Fruit fly (Drosophila melanogaster): ENCODE measurements around the gene CG10561.
A peak's percentile ranks its signal among the peaks of the same experiment; 100 is the strongest.

The CG10561 gene

DNA sequence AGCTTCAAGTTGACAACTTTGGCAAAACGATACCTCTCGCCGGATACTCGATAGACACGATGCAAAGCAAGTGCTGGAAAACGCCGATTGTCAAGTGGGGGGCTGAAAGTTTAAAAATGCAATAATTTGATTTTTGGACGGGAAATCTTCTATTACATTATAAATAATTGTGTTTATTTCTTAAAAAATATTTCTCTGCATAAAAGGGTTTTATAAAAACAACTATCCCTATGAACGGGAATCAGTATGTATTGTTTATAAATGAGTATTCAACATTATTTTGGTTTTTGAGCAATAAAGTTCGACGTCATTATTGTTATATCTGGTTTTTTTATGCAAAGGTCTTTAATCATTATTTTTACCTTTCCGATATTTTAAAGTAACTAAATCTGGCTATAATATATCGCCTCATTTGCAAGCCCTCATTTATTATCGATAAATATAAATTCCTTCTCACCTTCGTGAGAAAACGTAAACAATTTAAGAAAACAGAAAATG, 17.8 kb downstream of the CG10561 start, which contains the start of the genes AsnRS and DCTN6-p27 (continued):
- no peak for TF ChIP-seq CkIIα-i1 (GFP tag; IDR thresholded peaks at IDR 0.05)
- TF ChIP-seq CG2199 (GFP tag; IDR thresholded peaks at IDR 0.05) = peak; percentile 60; the same call in 1 of the 3 replicates
- peak; percentile 21 for TF ChIP-seq fu2 (GFP tag; optimal IDR thresholded peaks at IDR 0.05)
- TF ChIP-seq CG6683 (GFP tag; optimal IDR thresholded peaks at IDR 0.05) = peak; percentile 4
- peak; percentile 25; the same call in 1 of the 3 replicates for TF ChIP-seq jigr1 (GFP tag; IDR thresholded peaks at IDR 0.05)
- TF ChIP-seq HLH4C (GFP tag; IDR thresholded peaks at IDR 0.05; ENCODE audit: partially characterized antibody) = peak; percentile 78
- TF ChIP-seq Meics (GFP tag; optimal IDR thresholded peaks at IDR 0.05) = peak; percentile 65
- no peak for TF ChIP-seq HmgD (GFP tag; optimal IDR thresholded peaks at IDR 0.05)
- TF ChIP-seq Bgb (GFP tag; IDR thresholded peaks at IDR 0.05; ENCODE audit: partially characterized antibody) = peak; percentile 39
- no peak for TF ChIP-seq CG9876 (GFP tag; optimal IDR thresholded peaks at IDR 0.05)
- no peak for TF ChIP-seq D (optimal IDR thresholded peaks at IDR 0.05)
- TF ChIP-seq D (GFP tag; optimal IDR thresholded peaks at IDR 0.05) = peak; percentile 48
- no peak for TF ChIP-seq gcm (GFP tag; optimal IDR thresholded peaks at IDR 0.05)
- TF ChIP-seq Sry-δ (GFP tag; optimal IDR thresholded peaks at IDR 0.05) = peak; percentile 70
- TF ChIP-seq sob (GFP tag; IDR thresholded peaks at IDR 0.05) = peak; percentile 78
- TF ChIP-seq Ptx1 (GFP tag; IDR thresholded peaks at IDR 0.05) = peak; percentile 66
- TF ChIP-seq fd96Cb (tag; optimal IDR thresholded peaks at IDR 0.05) = peak; percentile 19
- TF ChIP-seq sqz (GFP tag; optimal IDR thresholded peaks at IDR 0.05) = no peak
- TF ChIP-seq CG15514 (GFP tag; optimal IDR thresholded peaks at IDR 0.05) = peak; percentile 72
- TF ChIP-seq hkb (optimal IDR thresholded peaks at IDR 0.05) = no peak
- TF ChIP-seq hkb (GFP tag; IDR thresholded peaks at IDR 0.05) = peak; percentile 55
- no peak for TF ChIP-seq CG7372 (GFP tag; IDR thresholded peaks at IDR 0.05)
- no peak for TF ChIP-seq CG3163 (GFP tag; optimal IDR thresholded peaks at IDR 0.05)
- no peak for TF ChIP-seq CG5180 (GFP tag; optimal IDR thresholded peaks at IDR 0.05)
- peak; percentile 82 for TF ChIP-seq Rfx (GFP tag; IDR thresholded peaks at IDR 0.05)
- no peak; the same call in 1 of the 3 replicates for TF ChIP-seq Opbp (GFP tag; IDR thresholded peaks at IDR 0.05; ENCODE audit: partially characterized antibody)
- TF ChIP-seq Hr78 (GFP tag; optimal IDR thresholded peaks at IDR 0.05) = no peak
- peak; percentile 8 for TF ChIP-seq Mes4 (GFP tag; optimal IDR thresholded peaks at IDR 0.05)
- peak; percentile 49; the same call in 1 of the 2 replicates for TF ChIP-seq CG42726 (GFP tag; IDR thresholded peaks at IDR 0.05; ENCODE audit: partially characterized antibody)
- no peak for TF ChIP-seq dati (GFP tag; IDR thresholded peaks at IDR 0.05)
- TF ChIP-seq mam (GFP tag; optimal IDR thresholded peaks at IDR 0.05) = peak; percentile 77
- peak; percentile 81 for TF ChIP-seq Ets65A (GFP tag)
- TF ChIP-seq Stat92E (GFP tag; optimal IDR thresholded peaks at IDR 0.05) = no peak
- TF ChIP-seq CG11093 (GFP tag; IDR thresholded peaks at IDR 0.05) = 0 out of 3 replicates have a peak, but pooled peaks have one; percentile 39
- peak; percentile 39 for TF ChIP-seq Bdp1 (GFP tag; optimal IDR thresholded peaks at IDR 0.05)
- peak; percentile 58; the same call in 1 of the 2 replicates for TF ChIP-seq ttk (GFP tag; IDR thresholded peaks at IDR 0.05)
- TF ChIP-seq CG3407 (GFP tag; optimal IDR thresholded peaks at IDR 0.05) = no peak
- TF ChIP-seq CG13894 (tag; optimal IDR thresholded peaks at IDR 0.05) = peak; percentile 58
- TF ChIP-seq schlank (tag; optimal IDR thresholded peaks at IDR 0.05) = peak; percentile 1
- TF ChIP-seq insv (GFP tag; optimal IDR thresholded peaks at IDR 0.05) = peak in 1 of 2 experiments; percentile 78
- no peak for TF ChIP-seq Optix (GFP tag; IDR thresholded peaks at IDR 0.05)
- TF ChIP-seq CG7987 (GFP tag; optimal IDR thresholded peaks at IDR 0.05) = peak; percentile 50
- peak; percentile 60; the same call in 1 of the 2 replicates for TF ChIP-seq sna (GFP tag; IDR thresholded peaks at IDR 0.05; ENCODE audit: partially characterized antibody)
- no peak for TF ChIP-seq odd (GFP tag; optimal IDR thresholded peaks at IDR 0.05)
- peak; percentile 12 for TF ChIP-seq Jarid2 (GFP tag; optimal IDR thresholded peaks at IDR 0.05)
- peak; percentile 80 for TF ChIP-seq Xbp1 (GFP tag; optimal IDR thresholded peaks at IDR 0.05)
- TF ChIP-seq bcd (GFP tag; optimal IDR thresholded peaks at IDR 0.05) = peak; percentile 67
- TF ChIP-seq lbe (GFP tag; optimal IDR thresholded peaks at IDR 0.05) = peak; percentile 51
- TF ChIP-seq CG18599 (GFP tag; optimal IDR thresholded peaks at IDR 0.05) = peak; percentile 78
- no peak for TF ChIP-seq Oaz (GFP tag; IDR thresholded peaks at IDR 0.05)

All from whole organism, embryonic.